Fruit fly (Drosophila melanogaster): ENCODE measurements around the gene AIF.
A peak's percentile ranks its signal among the peaks of the same experiment; 100 is the strongest.

Gene AIF

DNA sequence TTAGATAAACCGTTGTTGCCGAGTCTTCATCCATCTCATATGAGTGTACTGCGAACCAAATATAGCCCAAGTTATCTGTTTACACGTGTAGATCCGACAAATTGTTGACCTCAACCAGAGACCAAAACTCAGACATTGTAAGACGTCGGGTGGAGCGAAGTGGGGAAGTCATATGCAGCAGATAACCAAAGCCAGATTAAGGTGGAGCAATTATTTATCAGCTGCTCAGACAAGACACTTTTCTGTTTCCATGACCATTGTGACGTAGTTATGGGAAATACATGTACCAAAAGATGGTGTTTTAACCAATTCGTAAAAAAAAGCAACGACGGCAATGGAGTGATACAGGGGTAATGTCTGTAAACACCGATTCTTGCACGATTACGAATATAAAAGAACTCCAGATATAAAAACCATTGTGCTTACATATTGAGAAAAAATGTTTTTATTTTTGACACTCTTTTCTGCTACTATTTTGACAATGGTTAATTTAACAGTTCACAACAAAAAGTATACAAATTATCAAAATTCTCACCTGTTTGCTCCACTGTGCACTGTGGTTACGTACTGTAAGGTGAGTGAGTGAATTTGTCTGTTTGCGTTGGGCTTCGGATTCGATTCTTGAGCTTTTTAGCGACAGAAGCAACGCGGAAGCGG is 25.9 kb downstream of the AIF start (continued):
- TF ChIP-seq CG18011 (GFP tag; optimal IDR thresholded peaks at IDR 0.05) = no peak
- no peak for TF ChIP-seq CG2199 (GFP tag; IDR thresholded peaks at IDR 0.05)
- TF ChIP-seq CG9797 (GFP tag; optimal IDR thresholded peaks at IDR 0.05) = no peak
- no peak for TF ChIP-seq CG11398 (GFP tag; optimal IDR thresholded peaks at IDR 0.05)
- TF ChIP-seq CG7357 (GFP tag; IDR thresholded peaks at IDR 0.05) = no peak
- no peak for TF ChIP-seq CG1832 (GFP tag; optimal IDR thresholded peaks at IDR 0.05)
- TF ChIP-seq CG6272 (GFP tag; IDR thresholded peaks at IDR 0.05) = no peak
- peak; percentile 68 for TF ChIP-seq row (GFP tag; IDR thresholded peaks at IDR 0.05)
- TF ChIP-seq CG10267 (tag; optimal IDR thresholded peaks at IDR 0.05) = peak; percentile 5
- peak; percentile 61 for TF ChIP-seq CG16863 (GFP tag; optimal IDR thresholded peaks at IDR 0.05)
- no peak for TF ChIP-seq Hand (GFP tag; optimal IDR thresholded peaks at IDR 0.05)
- peak; percentile 64 for TF ChIP-seq gcm2 (GFP tag; optimal IDR thresholded peaks at IDR 0.05)
- peak; percentile 34 for TF ChIP-seq CG7556 (GFP tag; optimal IDR thresholded peaks at IDR 0.05)
- TF ChIP-seq Lim3 (GFP tag; IDR thresholded peaks at IDR 0.05) = no peak
- peak; percentile 21 for TF ChIP-seq tx (GFP tag; optimal IDR thresholded peaks at IDR 0.05)
- 0 out of 2 replicates have a peak, but pooled peaks have one; percentile 17 for TF ChIP-seq H2.0 (GFP tag; IDR thresholded peaks at IDR 0.05)
- TF ChIP-seq gcm (GFP tag; optimal IDR thresholded peaks at IDR 0.05) = no peak
- TF ChIP-seq CG16815 (GFP tag; optimal IDR thresholded peaks at IDR 0.05) = no peak
- TF ChIP-seq Usf (GFP tag; optimal IDR thresholded peaks at IDR 0.05) = no peak
- TF ChIP-seq Nf-YA (GFP tag; IDR thresholded peaks at IDR 0.05) = no peak
- no peak for TF ChIP-seq CG30020 (tag; optimal IDR thresholded peaks at IDR 0.05)
- TF ChIP-seq NK7.1 (GFP tag; optimal IDR thresholded peaks at IDR 0.05) = no peak
- TF ChIP-seq CG4707 (GFP tag; optimal IDR thresholded peaks at IDR 0.05) = peak; percentile 77
- no peak for TF ChIP-seq Fer2 (tag; optimal IDR thresholded peaks at IDR 0.05)
- TF ChIP-seq bigmax (GFP tag; optimal IDR thresholded peaks at IDR 0.05) = no peak
- TF ChIP-seq p53 (GFP tag; optimal IDR thresholded peaks at IDR 0.05) = peak; percentile 21
- TF ChIP-seq CG7786 (GFP tag; optimal IDR thresholded peaks at IDR 0.05) = peak; percentile 54
- TF ChIP-seq cg (GFP tag; optimal IDR thresholded peaks at IDR 0.05) = no peak
- peak; percentile 13 for TF ChIP-seq CoRest (tag; optimal IDR thresholded peaks at IDR 0.05)
- TF ChIP-seq Jarid2 (GFP tag; optimal IDR thresholded peaks at IDR 0.05) = no peak
- no peak for TF ChIP-seq BEAF-32 (GFP tag; optimal IDR thresholded peaks at IDR 0.05)
- peak; percentile 40 for TF ChIP-seq zfh2 (GFP tag; optimal IDR thresholded peaks at IDR 0.05)
- TF ChIP-seq unpg (GFP tag; optimal IDR thresholded peaks at IDR 0.05) = peak; percentile 54
- peak; percentile 63 for TF ChIP-seq Hmr (GFP tag; optimal IDR thresholded peaks at IDR 0.05)
- no peak for TF ChIP-seq CG7987 (GFP tag; optimal IDR thresholded peaks at IDR 0.05)
- no peak for TF ChIP-seq HmgD (GFP tag; optimal IDR thresholded peaks at IDR 0.05)
- TF ChIP-seq bsh (GFP tag; optimal IDR thresholded peaks at IDR 0.05) = peak in 1 of 2 experiments; percentile 46
- peak; percentile 30 for TF ChIP-seq vfl (GFP tag; optimal IDR thresholded peaks at IDR 0.05)
- TF ChIP-seq CG16813 (GFP tag; IDR thresholded peaks at IDR 0.05; ENCODE audit: partially characterized antibody) = no peak
- no peak for TF ChIP-seq repo (GFP tag; optimal IDR thresholded peaks at IDR 0.05)
- peak; percentile 63 for TF ChIP-seq grn (GFP tag; optimal IDR thresholded peaks at IDR 0.05)
- TF ChIP-seq Xbp1 (GFP tag; optimal IDR thresholded peaks at IDR 0.05) = peak; percentile 48
- peak; percentile 30 for TF ChIP-seq CG18476 (GFP tag; optimal IDR thresholded peaks at IDR 0.05)
- no peak; the same call in 1 of the 2 replicates for TF ChIP-seq CG1024 (GFP tag; IDR thresholded peaks at IDR 0.05)
- TF ChIP-seq PHDP (tag; optimal IDR thresholded peaks at IDR 0.05) = peak; percentile 50
- TF ChIP-seq Mad (GFP tag; optimal IDR thresholded peaks at IDR 0.05) = no peak
- TF ChIP-seq Fer3 (tag; optimal IDR thresholded peaks at IDR 0.05) = peak; percentile 25
- TF ChIP-seq Mrtf (GFP tag; IDR thresholded peaks at IDR 0.05) = peak; percentile 51; the same call in 1 of the 3 replicates
- TF ChIP-seq CG1233 (GFP tag; optimal IDR thresholded peaks at IDR 0.05) = no peak
